Worm (Caenorhabditis elegans) whole organism, L4/young adult: ENCODE results near the gene K04G11.3.

Experiments used
- W03F9.2 ChIP-seq: fragments of 150-350 bp; optimal IDR thresholded peaks from 2 replicates; lab custom pipeline; 2014; ENCODE audit warnings: missing biosample characterization, missing genetic modification characterization
- dao-5 ChIP-seq: sonication (generic microtip); optimal IDR thresholded peaks from 2 replicates; lab custom pipeline; 2016; ENCODE audit warnings: missing genotype, missing genetic modification characterization, moderate library complexity, missing compliant biosample characterization
- him-1 ChIP-seq: sonication (generic microtip); optimal IDR thresholded peaks from 2 replicates; lab custom pipeline; 2016; ENCODE audit warnings: missing genotype, missing genetic modification reagents, missing genetic modification characterization, missing compliant biosample characterization

DNA sequence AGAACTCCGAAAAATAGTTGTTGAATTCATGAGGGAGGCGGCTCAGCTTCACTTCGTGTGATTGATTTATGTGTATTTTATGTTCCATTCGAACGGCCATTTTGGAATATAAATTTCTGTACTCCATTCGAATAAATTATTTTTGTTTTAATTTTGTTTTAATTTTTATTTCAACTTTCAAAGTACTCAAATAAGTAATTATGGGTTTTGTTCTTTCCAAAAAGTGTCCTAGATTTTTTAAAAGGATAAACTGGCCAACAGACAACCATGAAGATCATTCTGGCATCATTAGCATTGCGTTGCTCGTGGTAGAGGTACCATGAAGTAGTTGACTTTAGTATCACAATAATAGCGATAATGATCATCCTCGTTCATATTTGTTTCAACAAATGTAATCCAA, 20.9 kb downstream of the K04G11.3 start:
- no peak for TF ChIP-seq him-1 (tag; lab: Kevin White, UChicago)
- no peak for TF ChIP-seq dao-5 (tag; lab: Kevin White, UChicago)
- no peak for TF ChIP-seq W03F9.2 (tag; lab: Kevin White, UChicago)
